Worm (Caenorhabditis elegans) whole organism, L3 larva: ENCODE measurements around the gene srh-223.

Experiments
- R02D3.7 ChIP-seq: fragments of 150-350 bp; optimal IDR thresholded peaks from 2 replicates; lab custom pipeline; 2014; ENCODE audit warnings: missing biosample characterization, missing genetic modification characterization
- aly-2 ChIP-seq: fragments of 150-350 bp; optimal IDR thresholded peaks from 2 replicates; lab custom pipeline; 2014; ENCODE audit warnings: missing biosample characterization, missing genetic modification characterization
- ama-1 ChIP-seq: fragments of 150-350 bp; optimal IDR thresholded peaks from 2 replicates; lab custom pipeline; 2018
- ceh-82 ChIP-seq: fragments of 150-350 bp; optimal IDR thresholded peaks from 2 replicates; lab custom pipeline; 2014; ENCODE audit warnings: missing biosample characterization, missing genetic modification characterization
- daf-12 ChIP-seq: fragments of 150-350 bp; optimal IDR thresholded peaks from 2 replicates; lab custom pipeline; 2014; ENCODE audit warnings: missing biosample characterization, missing genetic modification reagents, missing genetic modification characterization
- elt-2 ChIP-seq: sonication (generic microtip); optimal IDR thresholded peaks from 2 replicates; lab custom pipeline; 2016; ENCODE audit warnings: missing genetic modification reagents, mild to moderate bottlenecking, missing genetic modification characterization, missing compliant biosample characterization
- elt-3 ChIP-seq, 3 experiments: fragments of 150-350 bp in 1 of 3; sonication (generic microtip) in 2 of 3; optimal IDR thresholded peaks; 2 replicates in 2 of 3; 4 replicates in 1 of 3; lab custom pipeline; 2014 to 2017; ENCODE audit warnings: missing biosample characterization in 3 of 3, missing genetic modification characterization in 3 of 3
- nhr-237 ChIP-seq: fragments of 150-350 bp; optimal IDR thresholded peaks from 2 replicates; lab custom pipeline; 2014; ENCODE audit warnings: missing biosample characterization, missing genetic modification characterization
- nhr-25 ChIP-seq: sonication (generic microtip); optimal IDR thresholded peaks from 2 replicates; lab custom pipeline; 2017; ENCODE audit warnings: missing biosample characterization, missing genetic modification characterization
- nhr-67 ChIP-seq: fragments of 150-350 bp; optimal IDR thresholded peaks from 2 replicates; lab custom pipeline; 2014; ENCODE audit warnings: missing biosample characterization, missing genetic modification characterization
- pha-4 ChIP-seq: fragments of 150-350 bp; optimal IDR thresholded peaks from 2 replicates; lab custom pipeline; 2014; ENCODE audit warnings: missing biosample characterization, missing genetic modification reagents, missing genetic modification characterization
- skn-1 ChIP-seq: fragments of 150-350 bp; optimal IDR thresholded peaks from 2 replicates; lab custom pipeline; 2014; ENCODE audit warnings: missing biosample characterization, missing genetic modification characterization
- zag-1 ChIP-seq: fragments of 150-350 bp; optimal IDR thresholded peaks from 2 replicates; lab custom pipeline; 2014; ENCODE audit warnings: missing biosample characterization, missing genetic modification characterization
- ztf-4 ChIP-seq: fragments of 150-350 bp; optimal IDR thresholded peaks from 2 replicates; lab custom pipeline; 2014; ENCODE audit warnings: missing biosample characterization, missing genetic modification characterization

DNA sequence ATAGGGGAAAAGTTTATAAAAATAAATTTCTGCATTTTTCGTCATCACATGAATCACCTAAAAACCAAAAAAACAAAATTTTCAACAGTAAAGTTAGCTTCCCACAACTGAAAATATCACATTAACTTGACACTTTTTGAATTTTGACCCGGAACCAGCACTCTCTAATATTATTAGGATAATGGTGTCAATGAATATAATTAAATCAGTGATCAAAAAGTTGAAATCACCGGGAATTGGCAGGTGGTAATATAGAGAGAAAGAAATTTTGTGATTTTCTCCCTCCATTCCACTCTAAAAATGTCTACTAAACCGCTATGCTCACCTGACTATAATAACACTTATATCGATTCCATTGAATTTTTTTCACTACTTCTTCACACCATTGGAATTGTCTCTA lies 2.2 kb upstream of the srh-223 start, which contains the start of gene srh-222:
- TF ChIP-seq daf-12 (tag; lab: Kevin White, UChicago) (no peak), ztf-4 (no peak), nhr-237 (tag; lab: Kevin White, UChicago) (no peak), ceh-82 (tag; lab: Kevin White, UChicago) (no peak), zag-1 (tag; lab: Kevin White, UChicago) (no peak), aly-2 (tag; lab: Kevin White, UChicago) (no peak), elt-2 (tag; lab: Kevin White, UChicago) (no peak), pha-4 (no peak), nhr-67 (no peak), ama-1 (no peak), R02D3.7 (tag; lab: Kevin White, UChicago) (no peak), nhr-25 (no peak), elt-3 (tag; optimal IDR thresholded peaks at IDR 0.05; lab: Kevin White, UChicago) (no peak), skn-1 (tag; lab: Kevin White, UChicago) (no peak)
